Worm (Caenorhabditis elegans) whole organism, midembryonic: ENCODE data around the gene seb-3.
A peak's percentile ranks its signal among the peaks of the same experiment; 100 is the strongest.

Experiments
- T22C8.4 ChIP-seq: fragments of 200-800 bp; sonication (Bioruptor generic); IDR thresholded peaks from 2 replicates; pipeline ENCODE4 v1.3.6; 2022; ENCODE audit warnings: missing genetic modification characterization, missing compliant biosample characterization
- cog-1 ChIP-seq: sonication (generic microtip); optimal IDR thresholded peaks from 2 replicates; lab custom pipeline; 2016; ENCODE audit warnings: missing genetic modification characterization, missing compliant biosample characterization
- flt-1 ChIP-seq: fragments of 200-800 bp; sonication (Bioruptor generic); IDR thresholded peaks from 2 replicates; pipeline ENCODE4 v1.3.6; 2022; ENCODE audit warnings: missing genetic modification characterization, missing compliant biosample characterization
- klf-2 ChIP-seq: fragments of 200-800 bp; sonication (Bioruptor generic); conservative IDR thresholded peaks from 2 replicates; pipeline ENCODE4 v1.3.6; 2022; ENCODE audit warnings: missing genetic modification reagents, missing genetic modification characterization, missing compliant biosample characterization
- med-1 ChIP-seq: sonication (generic microtip); optimal IDR thresholded peaks from 2 replicates; lab custom pipeline; 2017; ENCODE audit warnings: missing genetic modification characterization, mild to moderate bottlenecking, missing compliant biosample characterization, antibody characterized with exemption, missing genetic modification reagents; ENCODE audit not compliant: insufficient read depth
- ref-1 ChIP-seq: fragments of 200-800 bp; sonication (Bioruptor generic); conservative IDR thresholded peaks from 2 replicates; pipeline ENCODE4 v1.3.6; 2022; ENCODE audit warnings: missing genetic modification reagents, missing genetic modification characterization, missing compliant biosample characterization
- tab-1 ChIP-seq: fragments of 200-800 bp; sonication (Bioruptor generic); IDR thresholded peaks from 2 replicates; pipeline ENCODE4 v1.3.6; 2022; ENCODE audit warnings: missing genetic modification characterization, missing compliant biosample characterization
- ztf-23 ChIP-seq: fragments of 200-800 bp; sonication (Bioruptor generic); IDR thresholded peaks from 2 replicates; pipeline ENCODE4 v1.3.6; 2022; ENCODE audit warnings: missing genetic modification reagents, missing genetic modification characterization, missing compliant biosample characterization
- ztf-29 ChIP-seq: fragments of 200-800 bp; sonication (Bioruptor generic); IDR thresholded peaks from 2 replicates; pipeline ENCODE4 v1.3.6; 2022; ENCODE audit warnings: missing genetic modification reagents, missing genetic modification characterization, missing compliant biosample characterization

Gene seb-3

ce11 chrX:15034787-15035186, 8.7 kb downstream of the seb-3 start, which contains the start of gene dsc-1:
dsc-1 (minus strand) TSS chrX:15034832.
- no peak for TF ChIP-seq ref-1 (GFP tag; lab: Robert Waterston, UW)
- no peak for TF ChIP-seq med-1
- TF ChIP-seq ztf-29 = no peak

ce11 chrX:15035748-15036147, 9.6 kb downstream of the seb-3 start:
- TF ChIP-seq flt-1 (no peak), med-1 (no peak), klf-2 (GFP tag; lab: Robert Waterston, UW) (no peak), cog-1 (tag; lab: Kevin White, UChicago) (no peak), ztf-23 (no peak), T22C8.4 (GFP tag; lab: Robert Waterston, UW) (no peak), tab-1 (GFP tag; lab: Robert Waterston, UW) (no peak), ref-1 (GFP tag; lab: Robert Waterston, UW) (no peak)

- no peak for TF ChIP-seq klf-2 (GFP tag; lab: Robert Waterston, UW)
- TF ChIP-seq med-1 = no peak
- TF ChIP-seq ref-1 (GFP tag; lab: Robert Waterston, UW) = no peak
- no peak for TF ChIP-seq cog-1 (tag; lab: Kevin White, UChicago)
- TF ChIP-seq ztf-23 = no peak
- TF ChIP-seq flt-1 = no peak
- TF ChIP-seq T22C8.4 (GFP tag; lab: Robert Waterston, UW) = no peak
- no peak for TF ChIP-seq tab-1 (GFP tag; lab: Robert Waterston, UW)
- no peak for TF ChIP-seq ztf-29
Observed at ce11 chrX:15036287-15036686, 10.2 kb downstream of the seb-3 start.

- TF ChIP-seq ztf-29 = no peak
- TF ChIP-seq flt-1 = no peak
- TF ChIP-seq cog-1 (tag; lab: Kevin White, UChicago) = no peak
- no peak for TF ChIP-seq ztf-23
- TF ChIP-seq tab-1 (GFP tag; lab: Robert Waterston, UW) = no peak
- TF ChIP-seq med-1 = no peak
- TF ChIP-seq ref-1 (GFP tag; lab: Robert Waterston, UW) = no peak
- no peak for TF ChIP-seq klf-2 (GFP tag; lab: Robert Waterston, UW)
- TF ChIP-seq T22C8.4 (GFP tag; lab: Robert Waterston, UW) = no peak
Observed at ce11 chrX:15039029-15039695, 13.1 kb downstream of the seb-3 start.

ce11 chrX:15039696-15040212, 13.6 kb downstream of the seb-3 start:
- TF ChIP-seq T22C8.4 (GFP tag; lab: Robert Waterston, UW) = no peak
- TF ChIP-seq ref-1 (GFP tag; lab: Robert Waterston, UW) = no peak
- TF ChIP-seq ztf-29 = no peak
- TF ChIP-seq klf-2 (GFP tag; lab: Robert Waterston, UW) = no peak
- no peak for TF ChIP-seq flt-1
- TF ChIP-seq cog-1 (tag; lab: Kevin White, UChicago) = no peak
- TF ChIP-seq med-1 = no peak
- TF ChIP-seq tab-1 (GFP tag; lab: Robert Waterston, UW) = no peak
- TF ChIP-seq ztf-23 = no peak

DNA sequence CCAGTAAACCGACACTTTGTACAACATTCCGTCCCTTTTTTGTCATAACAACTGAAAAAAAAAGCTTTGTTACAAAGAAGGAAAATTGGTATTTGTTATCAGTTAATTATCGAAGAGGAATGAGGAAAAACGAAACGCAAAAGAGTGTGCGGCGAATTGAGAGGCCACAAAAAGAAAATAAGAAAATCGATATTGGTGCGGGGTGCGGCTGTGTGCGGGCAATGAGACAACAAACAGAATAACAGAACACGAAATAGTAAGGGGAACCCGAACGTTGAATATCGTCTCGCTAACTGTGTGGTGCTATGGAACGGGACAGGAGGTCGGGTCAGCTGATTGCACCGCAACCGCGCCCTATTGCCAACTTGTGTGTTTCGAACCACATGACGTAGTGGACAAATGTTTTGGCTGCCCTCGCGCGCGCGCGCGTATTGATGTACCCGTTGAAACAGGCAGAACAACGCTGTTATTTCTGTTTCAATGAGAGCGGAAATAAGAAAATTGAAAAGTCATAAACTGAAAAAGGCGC, 14.5 kb downstream of the seb-3 start, which contains the start of gene C18B12.4:
TSS of gene C18B12.4 (minus strand) at position 51 of the 529 bp plus-strand sequence.
- TF ChIP-seq tab-1 (GFP tag; lab: Robert Waterston, UW) (peak; percentile 50; the same call in 1 of the 2 replicates), cog-1 (tag; lab: Kevin White, UChicago) (peak; percentile 90), med-1 (no peak), klf-2 (GFP tag; lab: Robert Waterston, UW) (no peak), flt-1 (peak; percentile 80), ztf-29 (0 out of 2 replicates have a peak, but pooled peaks have one; percentile 50), ztf-23 (no peak; the same call in 1 of the 2 replicates)

- TF ChIP-seq med-1 (no peak), klf-2 (GFP tag; lab: Robert Waterston, UW) (no peak), ref-1 (GFP tag; lab: Robert Waterston, UW) (no peak), cog-1 (tag; lab: Kevin White, UChicago) (no peak), ztf-23 (no peak), flt-1 (no peak), ztf-29 (no peak), tab-1 (GFP tag; lab: Robert Waterston, UW) (no peak), T22C8.4 (GFP tag; lab: Robert Waterston, UW) (no peak)
Observed at ce11 chrX:15041340-15041739, 15.2 kb downstream of the seb-3 start.

- no peak for TF ChIP-seq ztf-23
- TF ChIP-seq flt-1 = no peak
- TF ChIP-seq cog-1 (tag; lab: Kevin White, UChicago) = no peak
- no peak for TF ChIP-seq tab-1 (GFP tag; lab: Robert Waterston, UW)
- TF ChIP-seq med-1 = no peak
- no peak for TF ChIP-seq ref-1 (GFP tag; lab: Robert Waterston, UW)
- TF ChIP-seq T22C8.4 (GFP tag; lab: Robert Waterston, UW) = no peak
- no peak for TF ChIP-seq klf-2 (GFP tag; lab: Robert Waterston, UW)
- TF ChIP-seq ztf-29 = no peak
Observed at ce11 chrX:15042549-15042948, 16.4 kb downstream of the seb-3 start.

- TF ChIP-seq flt-1 = no peak
- no peak for TF ChIP-seq med-1
- no peak for TF ChIP-seq T22C8.4 (GFP tag; lab: Robert Waterston, UW)
- TF ChIP-seq tab-1 (GFP tag; lab: Robert Waterston, UW) = no peak
- no peak for TF ChIP-seq ztf-29
- no peak for TF ChIP-seq cog-1 (tag; lab: Kevin White, UChicago)
- no peak for TF ChIP-seq ref-1 (GFP tag; lab: Robert Waterston, UW)
- TF ChIP-seq ztf-23 = no peak
- TF ChIP-seq klf-2 (GFP tag; lab: Robert Waterston, UW) = no peak
Observed at ce11 chrX:15045401-15045800, 19.3 kb downstream of the seb-3 start.

DNA sequence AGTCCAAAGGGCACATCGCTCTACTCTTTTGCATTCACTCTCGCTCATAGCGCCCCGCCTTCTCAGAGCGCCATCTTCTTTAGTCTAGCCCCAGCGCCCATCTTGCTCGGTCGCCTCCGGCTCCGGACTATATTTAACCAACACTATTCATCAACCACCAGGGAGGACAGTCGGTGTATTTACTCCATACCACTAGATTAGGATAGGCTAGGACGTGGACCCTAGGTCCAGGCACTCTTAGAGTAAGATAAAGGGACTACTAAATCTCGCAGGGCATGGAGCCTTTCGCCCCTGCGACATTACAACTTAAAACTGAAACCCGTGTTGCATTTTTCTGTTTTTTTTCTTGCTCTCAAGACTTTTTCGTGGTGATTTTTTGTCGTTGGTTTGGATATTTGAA, 21.4 kb downstream of the seb-3 start:
- TF ChIP-seq ztf-23 (no peak), med-1 (no peak), tab-1 (GFP tag; lab: Robert Waterston, UW) (no peak), flt-1 (no peak), cog-1 (tag; lab: Kevin White, UChicago) (no peak), T22C8.4 (GFP tag; lab: Robert Waterston, UW) (no peak), ref-1 (GFP tag; lab: Robert Waterston, UW) (no peak), ztf-29 (no peak), klf-2 (GFP tag; lab: Robert Waterston, UW) (no peak)
